Fruit fly (Drosophila melanogaster): Measurements from ENCODE around the gene tzn.

Gene tzn

dm6 chr3L:20771001-20771890 is 27.2 kb upstream of the tzn start, which contains the start of the genes CG4042 and Pitslre (continued):
- TF ChIP-seq inv (GFP tag; IDR thresholded peaks at IDR 0.05; ENCODE audit: partially characterized antibody): peak; percentile 63
- TF ChIP-seq lab (GFP tag; optimal IDR thresholded peaks at IDR 0.05): peak; percentile 17
- TF ChIP-seq CG5953 (GFP tag; IDR thresholded peaks at IDR 0.05): no peak
- TF ChIP-seq tup (GFP tag; optimal IDR thresholded peaks at IDR 0.05): no peak
- peak; percentile 54; the same call in 1 of the 3 replicates for TF ChIP-seq hb (GFP tag; IDR thresholded peaks at IDR 0.05; ENCODE audit: partially characterized antibody)
- peak; percentile 11 for TF ChIP-seq CG10147 (GFP tag; optimal IDR thresholded peaks at IDR 0.05)
- no peak for TF ChIP-seq lov (optimal IDR thresholded peaks at IDR 0.05)
- no peak for TF ChIP-seq lov (GFP tag; IDR thresholded peaks at IDR 0.05)
- peak; percentile 14 for TF ChIP-seq CG8290 (GFP tag; optimal IDR thresholded peaks at IDR 0.05)
- peak in 1 of 2 experiments; percentile 28 for TF ChIP-seq CG8290 (tag; optimal IDR thresholded peaks at IDR 0.05)
- peak; percentile 32 for TF ChIP-seq CG17385 (GFP tag; optimal IDR thresholded peaks at IDR 0.05)
- peak; percentile 52 for TF ChIP-seq Sin3A (optimal IDR thresholded peaks at IDR 0.05)
- peak; percentile 65 for TF ChIP-seq CG6689 (GFP tag; IDR thresholded peaks at IDR 0.05)
- no peak; the same call in 1 of the 2 replicates for TF ChIP-seq CG14014 (GFP tag; IDR thresholded peaks at IDR 0.05)
- TF ChIP-seq Sox102F (GFP tag; optimal IDR thresholded peaks at IDR 0.05): peak; percentile 8
- peak; percentile 25 for TF ChIP-seq kay (GFP tag; optimal IDR thresholded peaks at IDR 0.05)
- TF ChIP-seq CG7963 (GFP tag; IDR thresholded peaks at IDR 0.05; ENCODE audit: partially characterized antibody): 0 out of 3 replicates have a peak, but pooled peaks have one; percentile 8
- TF ChIP-seq CG11085 (GFP tag; IDR thresholded peaks at IDR 0.05): no peak
- TF ChIP-seq zfh1 (GFP tag; IDR thresholded peaks at IDR 0.05): 0 out of 3 replicates have a peak, but pooled peaks have one; percentile 47
- TF ChIP-seq CG8388 (GFP tag; optimal IDR thresholded peaks at IDR 0.05): peak; percentile 31
- no peak for TF ChIP-seq CG7928 (GFP tag; optimal IDR thresholded peaks at IDR 0.05)
- TF ChIP-seq nerfin-2 (GFP tag; IDR thresholded peaks at IDR 0.05; ENCODE audit: partially characterized antibody): no peak
- TF ChIP-seq Nf-YC (tag; optimal IDR thresholded peaks at IDR 0.05): peak; percentile 62
- TF ChIP-seq CG1024 (GFP tag; IDR thresholded peaks at IDR 0.05): no peak
- peak; percentile 55 for TF ChIP-seq amos (GFP tag; IDR thresholded peaks at IDR 0.05; ENCODE audit: partially characterized antibody)
- TF ChIP-seq PHDP (tag; optimal IDR thresholded peaks at IDR 0.05): peak; percentile 16
- TF ChIP-seq Med (GFP tag): no peak
- peak; percentile 39 for TF ChIP-seq grau (tag; optimal IDR thresholded peaks at IDR 0.05)
- TF ChIP-seq CG7839 (tag; optimal IDR thresholded peaks at IDR 0.05): peak; percentile 30
- TF ChIP-seq tgo (GFP tag; IDR thresholded peaks at IDR 0.05): peak; percentile 23; the same call in 1 of the 3 replicates
- peak; percentile 42 for TF ChIP-seq NfI (GFP tag; optimal IDR thresholded peaks at IDR 0.05)
- TF ChIP-seq Blimp-1 (GFP tag; optimal IDR thresholded peaks at IDR 0.05): peak; percentile 21
- no peak for TF ChIP-seq CG10321 (GFP tag; IDR thresholded peaks at IDR 0.05)
- TF ChIP-seq CG13624 (GFP tag; optimal IDR thresholded peaks at IDR 0.05): no peak
- peak; percentile 34 for TF ChIP-seq CG18599 (GFP tag; optimal IDR thresholded peaks at IDR 0.05)
- peak; percentile 51 for TF ChIP-seq CG13424 (tag; optimal IDR thresholded peaks at IDR 0.05)
- peak; percentile 66 for TF ChIP-seq CG2120 (GFP tag; optimal IDR thresholded peaks at IDR 0.05)
- peak; percentile 36; the same call in 1 of the 3 replicates for TF ChIP-seq dysf (GFP tag; IDR thresholded peaks at IDR 0.05)
- TF ChIP-seq CG7556 (GFP tag; optimal IDR thresholded peaks at IDR 0.05): no peak
- TF ChIP-seq cwo (GFP tag; optimal IDR thresholded peaks at IDR 0.05): peak; percentile 7
- TF ChIP-seq twi (tag; optimal IDR thresholded peaks at IDR 0.05): no peak
- TF ChIP-seq jumu (GFP tag; optimal IDR thresholded peaks at IDR 0.05): no peak
- no peak for TF ChIP-seq toy (GFP tag; IDR thresholded peaks at IDR 0.05)
- TF ChIP-seq bcd (GFP tag; optimal IDR thresholded peaks at IDR 0.05): peak; percentile 40
- no peak for TF ChIP-seq CG3163 (GFP tag; optimal IDR thresholded peaks at IDR 0.05)
- TF ChIP-seq CG5180 (GFP tag; optimal IDR thresholded peaks at IDR 0.05): peak; percentile 10
- TF ChIP-seq shn (GFP tag; optimal IDR thresholded peaks at IDR 0.05): peak; percentile 19
- no peak for TF ChIP-seq fd96Cb (tag; optimal IDR thresholded peaks at IDR 0.05)
